Worm (Caenorhabditis elegans) whole organism, L4 larva: Measurements from ENCODE around the gene wdfy-3.
"Not testable (repeated sequence)": the region's sequence is repeated elsewhere in the genome, so short reads cannot be mapped to it uniquely, and the experiment has no call there.

Experiments
- D1046.2 ChIP-seq: fragments of 200-800 bp; sonication (Bioruptor generic); IDR thresholded peaks from 2 replicates; pipeline ENCODE4 v1.3.6; 2022; ENCODE audit warnings: missing genetic modification characterization, missing compliant biosample characterization
- T20F7.1 ChIP-seq: fragments of 200-800 bp; sonication (Bioruptor generic); optimal IDR thresholded peaks from 2 replicates; lab custom pipeline; 2018; ENCODE audit warnings: mild to moderate bottlenecking, missing genetic modification characterization, missing compliant biosample characterization
- Y48G9A.11 ChIP-seq: fragments of 200-800 bp; sonication (Bioruptor generic); IDR thresholded peaks from 2 replicates; pipeline ENCODE4 v1.3.6; 2022; ENCODE audit warnings: missing genetic modification reagents, missing genetic modification characterization, missing compliant biosample characterization
- Y75B8A.6 ChIP-seq: fragments of 200-800 bp; sonication (Bioruptor generic); IDR thresholded peaks from 2 replicates; pipeline ENCODE4 v1.3.6; 2022; ENCODE audit warnings: missing genetic modification reagents, missing genetic modification characterization, missing compliant biosample characterization
- aly-2 ChIP-seq: sonication (generic microtip); optimal IDR thresholded peaks from 2 replicates; lab custom pipeline; 2018; ENCODE audit warnings: missing biosample characterization, missing genetic modification characterization
- cey-2 ChIP-seq: sonication (generic microtip); optimal IDR thresholded peaks from 3 replicates; lab custom pipeline; 2017; ENCODE audit warnings: missing genetic modification characterization, mild to moderate bottlenecking, missing compliant biosample characterization, antibody characterized with exemption, borderline replicate concordance; ENCODE audit not compliant: insufficient read depth
- daf-12 ChIP-seq: fragments of 150-350 bp; optimal IDR thresholded peaks from 2 replicates; lab custom pipeline; 2014; ENCODE audit warnings: missing biosample characterization, missing genetic modification reagents, missing genetic modification characterization
- dmd-6 ChIP-seq: fragments of 200-800 bp; sonication (Bioruptor generic); IDR thresholded peaks from 2 replicates; pipeline ENCODE4 v1.3.6; 2022; ENCODE audit warnings: missing genetic modification reagents, missing genetic modification characterization, missing compliant biosample characterization
- dmd-8 ChIP-seq: fragments of 200-800 bp; sonication (Bioruptor generic); IDR thresholded peaks from 2 replicates; pipeline ENCODE4 v1.3.6; 2022; ENCODE audit warnings: missing genetic modification characterization, missing compliant biosample characterization
- dmd-9 ChIP-seq: fragments of 200-800 bp; sonication (Bioruptor generic); IDR thresholded peaks from 2 replicates; pipeline ENCODE4 v1.3.6; 2022; ENCODE audit warnings: missing genetic modification reagents, missing genetic modification characterization, missing compliant biosample characterization
- dpl-1 ChIP-seq: fragments of 150-350 bp; optimal IDR thresholded peaks from 2 replicates; lab custom pipeline; 2014; ENCODE audit warnings: missing biosample characterization, missing genetic modification reagents, missing genetic modification characterization
- dve-1 ChIP-seq: sonication (generic microtip); optimal IDR thresholded peaks from 2 replicates; lab custom pipeline; 2017; ENCODE audit warnings: antibody characterized with exemption, mild to moderate bottlenecking, missing genetic modification characterization, missing compliant biosample characterization; ENCODE audit not compliant: insufficient read depth
- fkh-10 ChIP-seq: fragments of 150-350 bp; optimal IDR thresholded peaks from 2 replicates; lab custom pipeline; 2014; ENCODE audit warnings: missing biosample characterization, missing genetic modification reagents, missing genetic modification characterization
- hlh-11 ChIP-seq: fragments of 200-800 bp; sonication (Bioruptor generic); optimal IDR thresholded peaks from 2 replicates; lab custom pipeline; 2018; ENCODE audit warnings: mild to moderate bottlenecking, missing genetic modification characterization, missing compliant biosample characterization
- jun-1 ChIP-seq: fragments of 150-350 bp; optimal IDR thresholded peaks from 2 replicates; lab custom pipeline; 2014; ENCODE audit warnings: missing biosample characterization, missing genetic modification reagents, missing genetic modification characterization
- lim-7 ChIP-seq: fragments of 200-800 bp; sonication (Bioruptor generic); IDR thresholded peaks from 2 replicates; pipeline ENCODE4 v1.3.6; 2022; ENCODE audit warnings: missing genetic modification characterization, missing compliant biosample characterization
- madf-5 ChIP-seq, 2 experiments: fragments of 200-800 bp; sonication (Bioruptor generic); IDR thresholded peaks; 2 replicates each; pipeline ENCODE4 v1.3.6; 2022; ENCODE audit warnings: missing compliant biosample characterization in 2 of 2, missing genetic modification characterization in 2 of 2
- mdl-1 ChIP-seq, 2 experiments: fragments of 150-350 bp in 1 of 2; sonication (generic microtip) in 1 of 2; optimal IDR thresholded peaks; 2 replicates each; lab custom pipeline; 2014 to 2017; ENCODE audit warnings: missing biosample characterization in 2 of 2, missing genetic modification characterization in 2 of 2
- mxl-3 ChIP-seq: fragments of 200-800 bp; sonication (Bioruptor generic); optimal IDR thresholded peaks from 2 replicates; lab custom pipeline; 2018; ENCODE audit warnings: mild to moderate bottlenecking, missing genetic modification characterization, missing compliant biosample characterization
- nhr-11 ChIP-seq: fragments of 150-350 bp; optimal IDR thresholded peaks from 2 replicates; lab custom pipeline; 2014; ENCODE audit warnings: missing biosample characterization, missing genetic modification characterization
- nhr-25 ChIP-seq: sonication (generic microtip); optimal IDR thresholded peaks from 2 replicates; lab custom pipeline; 2017; ENCODE audit warnings: missing genetic modification characterization, mild to moderate bottlenecking, missing compliant biosample characterization, antibody characterized with exemption, moderate library complexity, borderline replicate concordance; ENCODE audit not compliant: insufficient read depth
- nhr-28 ChIP-seq: fragments of 150-350 bp; optimal IDR thresholded peaks from 2 replicates; lab custom pipeline; 2014; ENCODE audit warnings: missing biosample characterization, missing genetic modification characterization
- nhr-41 ChIP-seq: fragments of 200-800 bp; sonication (Bioruptor generic); IDR thresholded peaks from 2 replicates; pipeline ENCODE4 v1.3.6; 2022; ENCODE audit warnings: missing genetic modification reagents, missing genetic modification characterization, missing compliant biosample characterization
- nhr-42 ChIP-seq: fragments of 200-800 bp; sonication (Bioruptor generic); IDR thresholded peaks from 2 replicates; pipeline ENCODE4 v1.3.6; 2022; ENCODE audit warnings: missing genetic modification characterization, missing compliant biosample characterization
- nhr-6 ChIP-seq: fragments of 150-350 bp; optimal IDR thresholded peaks from 2 replicates; lab custom pipeline; 2014; ENCODE audit warnings: missing biosample characterization, missing genetic modification characterization
- pha-4 ChIP-seq, 2 experiments: fragments of 150-350 bp in 1 of 2; fragments of 200-800 bp in 1 of 2; sonication (Bioruptor generic) in 1 of 2; IDR thresholded peaks in 1 of 2; optimal IDR thresholded peaks in 1 of 2; 2 replicates each; pipeline versions ENCODE4 v1.3.6 to Lab custom; 2014 to 2022; ENCODE audit warnings: missing genetic modification characterization in 2 of 2, missing genetic modification reagents in 2 of 2, missing biosample characterization in 1 of 2, missing compliant biosample characterization in 1 of 2
- sdz-12 ChIP-seq: fragments of 200-800 bp; sonication (Bioruptor generic); optimal IDR thresholded peaks from 2 replicates; lab custom pipeline; 2018; ENCODE audit warnings: mild to moderate bottlenecking, missing genetic modification characterization, missing compliant biosample characterization
- tra-1 ChIP-seq: fragments of 200-800 bp; sonication (Bioruptor generic); IDR thresholded peaks from 2 replicates; pipeline ENCODE4 v1.3.6; 2022; ENCODE audit warnings: missing genetic modification reagents, missing genetic modification characterization, missing compliant biosample characterization
- unc-62 ChIP-seq, 3 experiments: fragments of 150-350 bp in 1 of 3; sonication (generic microtip); optimal IDR thresholded peaks in 2 of 3; peaks in 1 of 3; 1 replicate in 1 of 3; 2 replicates in 2 of 3; lab custom pipeline; 2014 to 2017; ENCODE audit warnings: missing biosample characterization in 3 of 3, missing genetic modification characterization in 3 of 3, missing genetic modification reagents in 3 of 3, missing genotype in 1 of 3
- ztf-7 ChIP-seq: fragments of 150-350 bp; optimal IDR thresholded peaks from 2 replicates; lab custom pipeline; 2014; ENCODE audit warnings: missing biosample characterization, missing genetic modification characterization

wdfy-3 gene

ce11 chrIV:12633825-12634224 lies 19.4 kb upstream of the wdfy-3 start (continued):
- no peak for TF ChIP-seq tra-1 (GFP tag; lab: Robert Waterston, UW)
- TF ChIP-seq jun-1 (tag; lab: Kevin White, UChicago), result no peak
- no peak for TF ChIP-seq fkh-10 (GFP tag; lab: Kevin White, UChicago)
- no peak for TF ChIP-seq D1046.2 (GFP tag; lab: Robert Waterston, UW)
- TF ChIP-seq dmd-6 (GFP tag; lab: Robert Waterston, UW), result no peak
- TF ChIP-seq mdl-1 (tag; optimal IDR thresholded peaks at IDR 0.05; lab: Kevin White, UChicago), result peak in 1 of 2 experiments; percentile 23
- peak; percentile 30 for TF ChIP-seq nhr-6 (tag; lab: Kevin White, UChicago)
- no peak for TF ChIP-seq nhr-42 (GFP tag; lab: Robert Waterston, UW)
- no peak for TF ChIP-seq cey-2
- no peak for TF ChIP-seq Y75B8A.6
- TF ChIP-seq, all 104 proteins: peak for 9

- TF ChIP-seq hlh-11 (tag; lab: Kevin White, UChicago) (peak; percentile 42), Y48G9A.11 (GFP tag; lab: Robert Waterston, UW) (no peak), ztf-7 (no peak), nhr-11 (tag; lab: Kevin White, UChicago) (peak; percentile 64)
- TF ChIP-seq, all 104 proteins: peak for 2
Observed at ce11 chrIV:12637340-12637739, 15.9 kb upstream of the wdfy-3 start.

- TF ChIP-seq dve-1 (tag; lab: Kevin White, UChicago); aly-2; sdz-12 (GFP tag; lab: Kevin White, UChicago): not testable (repeated sequence)
Observed at ce11 chrIV:12639311-12639710, 13.9 kb upstream of the wdfy-3 start, which contains the start of gene C26H9A.3. C26H9A.3 (minus strand) TSS chrIV:12639411.

ce11 chrIV:12640137-12640536 lies 13.1 kb upstream of the wdfy-3 start, which contains the start of gene vha-7:
vha-7 (plus strand) TSS chrIV:12640462.
- TF ChIP-seq lim-7 (GFP tag; lab: Robert Waterston, UW) (no peak), T20F7.1 (no peak), nhr-6 (tag; lab: Kevin White, UChicago) (no peak), dve-1 (tag; lab: Kevin White, UChicago) (no peak), pha-4 (GFP tag; IDR thresholded peaks at IDR 0.05; lab: Robert Waterston, UW) (no peak), pha-4 (tag; optimal IDR thresholded peaks at IDR 0.05; lab: Kevin White, UChicago) (no peak), mxl-3 (GFP tag; lab: Kevin White, UChicago) (no peak), dmd-6 (GFP tag; lab: Robert Waterston, UW) (no peak), unc-62 (GFP tag; optimal IDR thresholded peaks at IDR 0.05 in 1 of 2; lab: Kevin White, UChicago) (no peak), unc-62 (tag; optimal IDR thresholded peaks at IDR 0.05; lab: Kevin White, UChicago) (no peak), daf-12 (tag; lab: Kevin White, UChicago) (no peak), nhr-25 (tag; lab: Kevin White, UChicago) (no peak)

- peak; percentile 57 for TF ChIP-seq mxl-3 (GFP tag; lab: Kevin White, UChicago)
- no peak for TF ChIP-seq dmd-9
- TF ChIP-seq unc-62 (GFP tag; optimal IDR thresholded peaks at IDR 0.05 in 1 of 2; lab: Kevin White, UChicago), result peak in 1 of 2 experiments; percentile 95
- no peak for TF ChIP-seq unc-62 (tag; optimal IDR thresholded peaks at IDR 0.05; lab: Kevin White, UChicago)
- TF ChIP-seq sdz-12 (GFP tag; lab: Kevin White, UChicago), result no peak
- TF ChIP-seq madf-5 (GFP tag; IDR thresholded peaks at IDR 0.05; lab: Robert Waterston, UW), result no peak
- peak; percentile 50 for TF ChIP-seq nhr-28 (tag; lab: Kevin White, UChicago)
- no peak for TF ChIP-seq dpl-1 (GFP tag; lab: Kevin White, UChicago)
- TF ChIP-seq nhr-41 (GFP tag; lab: Robert Waterston, UW), result no peak
- TF ChIP-seq dmd-8 (GFP tag; lab: Robert Waterston, UW), result no peak
- no peak for TF ChIP-seq mdl-1 (tag; optimal IDR thresholded peaks at IDR 0.05; lab: Kevin White, UChicago)
Observed at ce11 chrIV:12640875-12641860, 12.0 kb upstream of the wdfy-3 start.
